Fruit fly (Drosophila melanogaster) whole organism, embryonic: ENCODE data around the gene CG31821.

Experiments used
- BEAF-32 ChIP-seq: fragments of 200-800 bp; sonication (Bioruptor generic); optimal IDR thresholded peaks from 3 replicates; lab custom pipeline; 2017; ENCODE audit warnings: missing biosample characterization, missing genetic modification characterization, mild to moderate bottlenecking, moderate library complexity, missing genetic modification reagents
- Bdp1 ChIP-seq: fragments of 200-800 bp; sonication (Bioruptor generic); optimal IDR thresholded peaks from 3 replicates; lab custom pipeline; 2016; ENCODE audit warnings: missing biosample characterization, missing genetic modification characterization
- CG12104 ChIP-seq: fragments of 200-800 bp; sonication (Bioruptor generic); optimal IDR thresholded peaks from 3 replicates; lab custom pipeline; 2016; ENCODE audit warnings: missing biosample characterization, missing genetic modification characterization
- CG1233 ChIP-seq: fragments of 200-800 bp; sonication (Bioruptor generic); optimal IDR thresholded peaks from 4 replicates; lab custom pipeline; 2018; ENCODE audit warnings: missing biosample characterization, mild to moderate bottlenecking, missing genetic modification characterization
- CG12769 ChIP-seq: fragments of 200-800 bp; sonication (Bioruptor generic); optimal IDR thresholded peaks from 2 replicates; lab custom pipeline; 2019; ENCODE audit warnings: missing biosample characterization, mild to moderate bottlenecking, missing genetic modification characterization, moderate library complexity
- CG14441 ChIP-seq: fragments of 200-800 bp; sonication (Bioruptor generic); IDR thresholded peaks from 2 replicates; pipeline ENCODE4 v1.3.6; 2022; ENCODE audit warnings: missing biosample characterization, missing genetic modification characterization
- CG1529 ChIP-seq: fragments of 200-800 bp; sonication (Bioruptor generic); optimal IDR thresholded peaks from 3 replicates; lab custom pipeline; 2018; ENCODE audit warnings: missing biosample characterization, missing genetic modification characterization
- CG17802 ChIP-seq: fragments of 200-800 bp; sonication (Bioruptor generic); optimal IDR thresholded peaks from 2 replicates; lab custom pipeline; 2018; ENCODE audit warnings: missing biosample characterization, mild to moderate bottlenecking, missing genetic modification characterization, moderate library complexity
- CG17912 ChIP-seq: fragments of 200-800 bp; sonication (Bioruptor generic); optimal IDR thresholded peaks from 2 replicates; lab custom pipeline; 2018; ENCODE audit warnings: missing biosample characterization, mild to moderate bottlenecking, missing genetic modification characterization
- CG2875 ChIP-seq: fragments of 200-800 bp; sonication (Bioruptor generic); optimal IDR thresholded peaks from 2 replicates; lab custom pipeline; 2017; ENCODE audit warnings: missing biosample characterization, mild to moderate bottlenecking, missing genetic modification characterization, missing genetic modification reagents
- CG30020 ChIP-seq: fragments of 200-800 bp; optimal IDR thresholded peaks from 2 replicates; lab custom pipeline; 2019; ENCODE audit warnings: missing biosample characterization, mild to moderate bottlenecking, missing genetic modification characterization, moderate library complexity
- CG34376 ChIP-seq: fragments of 200-800 bp; sonication (Bioruptor generic); optimal IDR thresholded peaks from 2 replicates; lab custom pipeline; 2018; ENCODE audit warnings: missing biosample characterization, mild to moderate bottlenecking, missing genetic modification characterization
- CG4282 ChIP-seq: fragments of 200-800 bp; sonication (Bioruptor generic); optimal IDR thresholded peaks from 2 replicates; lab custom pipeline; 2016; ENCODE audit warnings: missing biosample characterization, missing genetic modification characterization
- CG4730 ChIP-seq: fragments of 200-800 bp; sonication (Bioruptor generic); IDR thresholded peaks from 2 replicates; pipeline ENCODE4 v1.3.6; 2022; ENCODE audit warnings: missing biosample characterization, missing genetic modification characterization
- CG5953 ChIP-seq: fragments of 200-800 bp; sonication (Bioruptor generic); IDR thresholded peaks from 2 replicates; pipeline ENCODE4 v1.3.6; 2022; ENCODE audit warnings: missing biosample characterization, missing genetic modification characterization
- CG6272 ChIP-seq: fragments of 200-800 bp; sonication (Bioruptor generic); IDR thresholded peaks from 2 replicates; pipeline ENCODE4 v1.3.6; 2022; ENCODE audit warnings: missing biosample characterization, missing genetic modification characterization
- CG7271 ChIP-seq: fragments of 200-800 bp; sonication (Bioruptor generic); optimal IDR thresholded peaks from 2 replicates; lab custom pipeline; 2018; ENCODE audit warnings: missing biosample characterization, mild to moderate bottlenecking, missing genetic modification characterization, moderate library complexity
- CG7357 ChIP-seq: fragments of 200-800 bp; sonication (Bioruptor generic); IDR thresholded peaks from 3 replicates; pipeline ENCODE4 v1.3.6; 2022; ENCODE audit warnings: missing biosample characterization, missing genetic modification characterization
- CG8924 ChIP-seq: fragments of 200-800 bp; optimal IDR thresholded peaks from 3 replicates; lab custom pipeline; 2019; ENCODE audit warnings: missing biosample characterization, mild to moderate bottlenecking, missing genetic modification characterization, moderate library complexity
- CG9609 ChIP-seq: fragments of 200-800 bp; sonication (Bioruptor generic); optimal IDR thresholded peaks from 3 replicates; lab custom pipeline; 2016; ENCODE audit warnings: missing biosample characterization, missing genetic modification characterization
- CG9876 ChIP-seq: fragments of 200-800 bp; sonication (Bioruptor generic); optimal IDR thresholded peaks from 2 replicates; lab custom pipeline; 2016; ENCODE audit warnings: missing biosample characterization, missing genetic modification characterization
- Camta ChIP-seq: fragments of 200-800 bp; sonication (Bioruptor generic); optimal IDR thresholded peaks from 2 replicates; lab custom pipeline; 2016; ENCODE audit warnings: missing biosample characterization, missing genetic modification characterization
- Dp ChIP-seq: fragments of 200-800 bp; sonication (Bioruptor generic); optimal IDR thresholded peaks from 2 replicates; lab custom pipeline; 2018; ENCODE audit warnings: missing biosample characterization, mild to moderate bottlenecking, missing genetic modification characterization, moderate library complexity
- Elba2 ChIP-seq: fragments of 200-800 bp; sonication (Bioruptor generic); optimal IDR thresholded peaks from 3 replicates; lab custom pipeline; 2016; ENCODE audit warnings: missing biosample characterization, missing genetic modification characterization
- Fer2 ChIP-seq: fragments of 200-800 bp; sonication (Bioruptor generic); optimal IDR thresholded peaks from 2 replicates; lab custom pipeline; 2018; ENCODE audit warnings: missing biosample characterization, mild to moderate bottlenecking, missing genetic modification characterization, moderate library complexity
- Scr ChIP-seq: fragments of 200-800 bp; sonication (Bioruptor generic); IDR thresholded peaks from 2 replicates; pipeline ENCODE4 v1.3.6; 2022; ENCODE audit warnings: missing biosample characterization, missing genetic modification characterization; ENCODE audit not compliant: partially characterized antibody
- Sox100B ChIP-seq: fragments of 200-800 bp; sonication (Bioruptor generic); optimal IDR thresholded peaks from 3 replicates; lab custom pipeline; 2018; ENCODE audit warnings: missing biosample characterization, mild to moderate bottlenecking, missing genetic modification characterization
- Sry-δ ChIP-seq: fragments of 200-800 bp; sonication (Bioruptor generic); optimal IDR thresholded peaks from 2 replicates; lab custom pipeline; 2016; ENCODE audit warnings: missing biosample characterization, missing genetic modification characterization
- YL-1 ChIP-seq: fragments of 200-800 bp; sonication (Bioruptor generic); optimal IDR thresholded peaks from 3 replicates; lab custom pipeline; 2017; ENCODE audit warnings: missing biosample characterization, mild to moderate bottlenecking, missing genetic modification characterization
- ab ChIP-seq: fragments of 200-800 bp; sonication (Bioruptor generic); optimal IDR thresholded peaks from 2 replicates; lab custom pipeline; 2016; ENCODE audit warnings: missing biosample characterization, missing genetic modification characterization
- da ChIP-seq: fragments of 200-800 bp; sonication (Bioruptor generic); optimal IDR thresholded peaks from 2 replicates; lab custom pipeline; 2016; ENCODE audit warnings: missing biosample characterization, missing genetic modification characterization
- dysf ChIP-seq: fragments of 200-800 bp; sonication (Bioruptor generic); IDR thresholded peaks from 3 replicates; pipeline ENCODE4 v1.3.6; 2022; ENCODE audit warnings: missing biosample characterization, missing genetic modification characterization
- ewg ChIP-seq: fragments of 200-800 bp; sonication (Bioruptor generic); optimal IDR thresholded peaks from 3 replicates; lab custom pipeline; 2017; ENCODE audit warnings: mild to moderate bottlenecking, missing biosample characterization, missing genetic modification reagents, missing genetic modification characterization
- exex ChIP-seq: fragments of 200-800 bp; sonication (Bioruptor generic); optimal IDR thresholded peaks from 4 replicates; lab custom pipeline; 2018; ENCODE audit warnings: missing biosample characterization, mild to moderate bottlenecking, missing genetic modification characterization, moderate library complexity
- fd64A ChIP-seq: fragments of 200-800 bp; sonication (Bioruptor generic); optimal IDR thresholded peaks from 3 replicates; lab custom pipeline; 2018; ENCODE audit warnings: missing biosample characterization, mild to moderate bottlenecking, missing genetic modification characterization
- fu2 ChIP-seq: fragments of 200-800 bp; sonication (Bioruptor generic); optimal IDR thresholded peaks from 2 replicates; lab custom pipeline; 2016; ENCODE audit warnings: missing biosample characterization, missing genetic modification characterization
- gce ChIP-seq: fragments of 200-800 bp; sonication (Bioruptor generic); IDR thresholded peaks from 3 replicates; pipeline ENCODE4 v1.3.6; 2022; ENCODE audit warnings: missing biosample characterization, missing genetic modification characterization
- gcm2 ChIP-seq: fragments of 200-800 bp; sonication (Bioruptor generic); optimal IDR thresholded peaks from 2 replicates; lab custom pipeline; 2016; ENCODE audit warnings: missing biosample characterization, missing genetic modification characterization
- grau ChIP-seq: fragments of 200-800 bp; optimal IDR thresholded peaks from 3 replicates; lab custom pipeline; 2019; ENCODE audit warnings: missing biosample characterization, mild to moderate bottlenecking, missing genetic modification characterization, moderate library complexity
- inv ChIP-seq: fragments of 200-800 bp; sonication (Bioruptor generic); IDR thresholded peaks from 2 replicates; pipeline ENCODE4 v1.3.6; 2022; ENCODE audit warnings: missing biosample characterization, missing genetic modification characterization; ENCODE audit not compliant: partially characterized antibody
- jing ChIP-seq: fragments of 200-800 bp; sonication (Bioruptor generic); optimal IDR thresholded peaks from 2 replicates; lab custom pipeline; 2018; ENCODE audit warnings: missing biosample characterization, mild to moderate bottlenecking, missing genetic modification characterization
- org-1 ChIP-seq: fragments of 200-800 bp; sonication (Bioruptor generic); optimal IDR thresholded peaks from 2 replicates; lab custom pipeline; 2017; ENCODE audit warnings: missing biosample characterization, missing genetic modification characterization
- ro ChIP-seq: fragments of 200-800 bp; sonication (Bioruptor generic); IDR thresholded peaks from 2 replicates; pipeline ENCODE4 v1.3.6; 2022; ENCODE audit warnings: missing biosample characterization, missing genetic modification characterization
- run ChIP-seq: fragments of 200-800 bp; sonication (Bioruptor generic); optimal IDR thresholded peaks from 3 replicates; lab custom pipeline; 2018; ENCODE audit warnings: missing biosample characterization, mild to moderate bottlenecking, missing genetic modification characterization
- salm ChIP-seq: fragments of 200-800 bp; sonication (Bioruptor generic); optimal IDR thresholded peaks from 2 replicates; lab custom pipeline; 2018; ENCODE audit warnings: missing biosample characterization, mild to moderate bottlenecking, missing genetic modification characterization
- sd ChIP-seq: fragments of 200-800 bp; sonication (Bioruptor generic); optimal IDR thresholded peaks from 3 replicates; lab custom pipeline; 2018; ENCODE audit warnings: missing biosample characterization, mild to moderate bottlenecking, missing genetic modification characterization, moderate library complexity
- sob ChIP-seq: fragments of 200-800 bp; sonication (Bioruptor generic); IDR thresholded peaks from 2 replicates; pipeline ENCODE4 v1.3.6; 2022; ENCODE audit warnings: missing biosample characterization, missing genetic modification characterization
- tgo ChIP-seq: fragments of 200-800 bp; sonication (Bioruptor generic); IDR thresholded peaks from 3 replicates; pipeline ENCODE4 v1.3.6; 2022; ENCODE audit warnings: missing biosample characterization, missing genetic modification characterization
- toy ChIP-seq: fragments of 200-800 bp; sonication (Bioruptor generic); IDR thresholded peaks from 2 replicates; pipeline ENCODE4 v1.3.6; 2022; ENCODE audit warnings: missing biosample characterization, missing genetic modification characterization

CG31821 gene

DNA sequence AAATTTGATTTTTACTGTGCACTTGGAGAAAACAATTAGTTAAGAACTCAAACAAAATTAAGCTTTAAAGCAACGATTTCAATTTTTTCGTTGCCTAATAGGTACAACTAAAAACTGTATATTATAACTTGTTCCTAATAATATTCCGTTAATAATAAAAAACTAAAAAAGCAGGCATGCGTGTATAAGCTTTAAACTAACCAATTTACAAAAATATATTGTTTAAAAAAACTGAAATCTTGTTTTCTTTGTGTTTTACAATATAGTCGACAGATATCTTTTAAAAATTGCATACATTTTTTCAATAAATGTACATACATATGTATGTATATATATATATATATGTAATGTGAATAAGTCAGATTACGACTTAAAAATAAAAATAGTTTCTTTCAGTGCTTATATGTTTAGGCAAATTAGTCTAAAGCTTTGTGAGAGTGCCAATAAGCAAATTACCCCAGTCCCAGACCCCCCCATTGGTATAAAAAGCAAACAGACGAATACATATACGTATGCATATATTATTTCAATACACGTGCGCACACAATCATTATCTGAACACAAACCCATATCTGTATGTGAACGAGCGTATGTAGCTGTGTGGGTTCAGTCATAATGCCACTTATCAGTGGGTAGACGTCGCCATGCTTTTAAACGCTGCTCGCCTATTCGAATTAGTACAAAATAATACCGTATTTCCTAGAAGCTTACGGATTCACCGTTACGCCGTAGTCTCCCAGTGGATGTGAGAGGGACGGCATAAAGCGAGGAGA, 10.9 kb upstream of the CG31821 start (continued):
- TF ChIP-seq CG7271 = no peak
- peak; percentile 94 for TF ChIP-seq Sox100B (GFP tag; lab: Kevin White, UChicago)
- no peak for TF ChIP-seq Camta (GFP tag; lab: Kevin White, UChicago)
- TF ChIP-seq CG1529 (GFP tag; lab: Kevin White, UChicago) = peak; percentile 59
- peak; percentile 71 for TF ChIP-seq exex
- peak; percentile 78 for TF ChIP-seq CG1233 (GFP tag; lab: Kevin White, UChicago)
- no peak for TF ChIP-seq gce (GFP tag; lab: Robert Waterston, UW)
- peak; percentile 72 for TF ChIP-seq sd (tag; lab: Kevin White, UChicago)
- TF ChIP-seq CG9876 = no peak
- peak; percentile 56; the same call in 2 of the 3 replicates for TF ChIP-seq tgo (GFP tag; lab: Robert Waterston, UW)
- no peak for TF ChIP-seq Scr (GFP tag; lab: Robert Waterston, UW)
- no peak for TF ChIP-seq CG9609 (GFP tag; lab: Kevin White, UChicago)
- TF ChIP-seq Fer2 = no peak
- peak; percentile 76 for TF ChIP-seq dysf (GFP tag; lab: Robert Waterston, UW)
- TF ChIP-seq Sry-δ = no peak
- TF ChIP-seq salm (tag; lab: Kevin White, UChicago) = no peak
- TF ChIP-seq CG12769 (tag; lab: Kevin White, UChicago) = peak; percentile 99
- TF ChIP-seq ewg = peak; percentile 62
- TF ChIP-seq CG6272 (GFP tag; lab: Robert Waterston, UW) = peak; percentile 45; the same call in 1 of the 2 replicates
- TF ChIP-seq CG5953 (GFP tag; lab: Robert Waterston, UW) = no peak
- TF ChIP-seq CG7357 (GFP tag; lab: Robert Waterston, UW) = peak; percentile 52; the same call in 1 of the 3 replicates
- TF ChIP-seq fd64A (GFP tag; lab: Kevin White, UChicago) = no peak
- TF ChIP-seq inv (GFP tag; lab: Robert Waterston, UW) = no peak
- TF ChIP-seq org-1 (GFP tag; lab: Kevin White, UChicago) = peak; percentile 59
- TF ChIP-seq CG4282 = no peak
- TF ChIP-seq da (GFP tag; lab: Kevin White, UChicago) = no peak
- TF ChIP-seq Dp (GFP tag; lab: Kevin White, UChicago) = no peak
- TF ChIP-seq fu2 (GFP tag; lab: Kevin White, UChicago) = no peak
- TF ChIP-seq BEAF-32 (GFP tag; lab: Kevin White, UChicago) = no peak
- no peak for TF ChIP-seq CG17802 (tag; lab: Kevin White, UChicago)
- peak; percentile 94 for TF ChIP-seq CG34376 (GFP tag; lab: Kevin White, UChicago)
- TF ChIP-seq CG4730 (GFP tag; lab: Robert Waterston, UW) = no peak; the same call in 1 of the 2 replicates
- peak; percentile 70 for TF ChIP-seq CG2875 (GFP tag; lab: Kevin White, UChicago)
- TF ChIP-seq CG17912 (GFP tag; lab: Kevin White, UChicago) = peak; percentile 39
- TF ChIP-seq jing (GFP tag; lab: Kevin White, UChicago) = peak; percentile 2
- TF ChIP-seq sob (GFP tag; lab: Robert Waterston, UW) = no peak
- TF ChIP-seq ab = peak; percentile 37
- peak; percentile 51 for TF ChIP-seq CG8924 (tag; lab: Kevin White, UChicago)
- peak; percentile 66 for TF ChIP-seq run
- TF ChIP-seq gcm2 = no peak
- no peak for TF ChIP-seq toy (GFP tag; lab: Robert Waterston, UW)
- TF ChIP-seq CG14441 (GFP tag; lab: Robert Waterston, UW) = peak; percentile 34; the same call in 1 of the 2 replicates
- TF ChIP-seq Elba2 = no peak
- TF ChIP-seq grau (tag; lab: Kevin White, UChicago) = peak; percentile 84
- TF ChIP-seq CG30020 (tag; lab: Kevin White, UChicago) = peak; percentile 63
- TF ChIP-seq YL-1 (GFP tag; lab: Kevin White, UChicago) = no peak
- peak; percentile 78 for TF ChIP-seq CG12104 (GFP tag; lab: Kevin White, UChicago)
- TF ChIP-seq ro (GFP tag; lab: Robert Waterston, UW) = peak; percentile 41; the same call in 1 of the 2 replicates
- TF ChIP-seq Bdp1 (GFP tag; lab: Kevin White, UChicago) = no peak
